Fruit fly (Drosophila melanogaster) whole organism, embryonic: ENCODE data around the gene CG11699.

Source experiments
- B-H2 ChIP-seq: fragments of 200-800 bp; sonication (Bioruptor generic); optimal IDR thresholded peaks from 2 replicates; lab custom pipeline; 2018; ENCODE audit warnings: missing biosample characterization, mild to moderate bottlenecking, missing genetic modification characterization
- Blimp-1 ChIP-seq: fragments of 200-800 bp; sonication (Bioruptor generic); optimal IDR thresholded peaks from 3 replicates; lab custom pipeline; 2018; ENCODE audit warnings: missing biosample characterization, missing genetic modification characterization, mild to moderate bottlenecking, moderate library complexity, missing genetic modification reagents
- CG10209 ChIP-seq: fragments of 200-800 bp; sonication (Bioruptor generic); optimal IDR thresholded peaks from 3 replicates; lab custom pipeline; 2017; ENCODE audit warnings: missing biosample characterization, mild to moderate bottlenecking, missing genetic modification characterization, missing genetic modification reagents
- CG11696 ChIP-seq: fragments of 200-800 bp; sonication (Bioruptor generic); IDR thresholded peaks from 2 replicates; pipeline ENCODE4 v1.3.6; 2022; ENCODE audit warnings: missing biosample characterization, missing genetic modification characterization
- CG14710 ChIP-seq: fragments of 200-800 bp; sonication (Bioruptor generic); optimal IDR thresholded peaks from 3 replicates; lab custom pipeline; 2019; ENCODE audit warnings: missing biosample characterization, mild to moderate bottlenecking, missing genetic modification characterization, moderate library complexity
- CG16863 ChIP-seq: fragments of 200-800 bp; sonication (Bioruptor generic); optimal IDR thresholded peaks from 3 replicates; lab custom pipeline; 2016; ENCODE audit warnings: missing biosample characterization, missing genetic modification characterization
- CG17912 ChIP-seq: fragments of 200-800 bp; sonication (Bioruptor generic); optimal IDR thresholded peaks from 2 replicates; lab custom pipeline; 2018; ENCODE audit warnings: missing biosample characterization, mild to moderate bottlenecking, missing genetic modification characterization
- CG18011 ChIP-seq: fragments of 200-800 bp; sonication (Bioruptor generic); optimal IDR thresholded peaks from 2 replicates; lab custom pipeline; 2017; ENCODE audit warnings: missing biosample characterization, missing genetic modification characterization, mild to moderate bottlenecking, moderate library complexity, missing genotype
- CG2120 ChIP-seq: fragments of 200-800 bp; sonication (Bioruptor generic); optimal IDR thresholded peaks from 3 replicates; lab custom pipeline; 2016; ENCODE audit warnings: missing biosample characterization, missing genetic modification characterization
- CG2875 ChIP-seq: fragments of 200-800 bp; sonication (Bioruptor generic); optimal IDR thresholded peaks from 2 replicates; lab custom pipeline; 2017; ENCODE audit warnings: missing biosample characterization, mild to moderate bottlenecking, missing genetic modification characterization, missing genetic modification reagents
- CG30020 ChIP-seq: fragments of 200-800 bp; optimal IDR thresholded peaks from 2 replicates; lab custom pipeline; 2019; ENCODE audit warnings: missing biosample characterization, mild to moderate bottlenecking, missing genetic modification characterization, moderate library complexity
- CG31365 ChIP-seq: fragments of 200-800 bp; sonication (Bioruptor generic); optimal IDR thresholded peaks from 2 replicates; lab custom pipeline; 2018; ENCODE audit warnings: missing biosample characterization, mild to moderate bottlenecking, missing genetic modification characterization
- CG4707 ChIP-seq: fragments of 200-800 bp; sonication (Bioruptor generic); optimal IDR thresholded peaks from 2 replicates; lab custom pipeline; 2018; ENCODE audit warnings: missing biosample characterization, mild to moderate bottlenecking, missing genetic modification characterization, moderate library complexity
- CG7786 ChIP-seq: fragments of 200-800 bp; sonication (Bioruptor generic); optimal IDR thresholded peaks from 2 replicates; lab custom pipeline; 2016; ENCODE audit warnings: missing biosample characterization, missing genetic modification characterization
- CG9817 ChIP-seq: fragments of 200-800 bp; sonication (Bioruptor generic); optimal IDR thresholded peaks from 2 replicates; lab custom pipeline; 2018; ENCODE audit warnings: missing biosample characterization, mild to moderate bottlenecking, missing genetic modification characterization, moderate library complexity
- CG9932 ChIP-seq: fragments of 200-800 bp; sonication (Bioruptor generic); IDR thresholded peaks from 2 replicates; pipeline ENCODE4 v1.3.6; 2022; ENCODE audit warnings: missing biosample characterization, missing genetic modification characterization
- CTCF ChIP-seq: fragments of 200-800 bp; sonication (Bioruptor generic); optimal IDR thresholded peaks from 2 replicates; lab custom pipeline; 2017; ENCODE audit warnings: missing biosample characterization, mild to moderate bottlenecking, missing genetic modification characterization, moderate library complexity
- CoRest ChIP-seq: fragments of 200-800 bp; sonication (Bioruptor generic); optimal IDR thresholded peaks from 3 replicates; lab custom pipeline; 2018; ENCODE audit warnings: missing biosample characterization, mild to moderate bottlenecking, missing genetic modification characterization, moderate library complexity
- D19B ChIP-seq: fragments of 200-800 bp; sonication (Bioruptor generic); optimal IDR thresholded peaks from 2 replicates; lab custom pipeline; 2017; ENCODE audit warnings: missing biosample characterization, mild to moderate bottlenecking, missing genetic modification characterization
- Dip3 ChIP-seq: fragments of 200-800 bp; sonication (Bioruptor generic); optimal IDR thresholded peaks from 3 replicates; lab custom pipeline; 2016; ENCODE audit warnings: missing biosample characterization, missing genetic modification characterization
- Fer1 ChIP-seq: fragments of 200-800 bp; sonication (Bioruptor generic); optimal IDR thresholded peaks from 2 replicates; lab custom pipeline; 2017; ENCODE audit warnings: missing biosample characterization, mild to moderate bottlenecking, missing genetic modification characterization
- HLHmδ ChIP-seq: fragments of 200-800 bp; sonication (Bioruptor generic); optimal IDR thresholded peaks from 2 replicates; lab custom pipeline; 2018; ENCODE audit warnings: missing biosample characterization, mild to moderate bottlenecking, missing genetic modification characterization, moderate library complexity
- Hmr ChIP-seq: fragments of 200-800 bp; sonication (Bioruptor generic); optimal IDR thresholded peaks from 3 replicates; lab custom pipeline; 2017; ENCODE audit warnings: mild to moderate bottlenecking, missing biosample characterization, missing genetic modification reagents, missing genetic modification characterization
- Hr3 ChIP-seq: fragments of 200-800 bp; sonication (Bioruptor generic); optimal IDR thresholded peaks from 3 replicates; lab custom pipeline; 2016; ENCODE audit warnings: missing biosample characterization, missing genetic modification characterization
- MTF-1 ChIP-seq: fragments of 200-800 bp; sonication (Bioruptor generic); optimal IDR thresholded peaks from 2 replicates; lab custom pipeline; 2018; ENCODE audit warnings: missing biosample characterization, mild to moderate bottlenecking, missing genetic modification characterization, borderline replicate concordance
- NC2β ChIP-seq: fragments of 200-800 bp; sonication (Bioruptor generic); optimal IDR thresholded peaks from 2 replicates; lab custom pipeline; 2016; ENCODE audit warnings: missing biosample characterization, missing genetic modification characterization
- Ptx1 ChIP-seq: fragments of 200-800 bp; sonication (Bioruptor generic); IDR thresholded peaks from 2 replicates; pipeline ENCODE4 v1.3.6; 2022; ENCODE audit warnings: missing biosample characterization, missing genetic modification characterization
- Trl ChIP-seq, 3 experiments: fragments of >200 bp in 2 of 3; fragments of 200-800 bp in 1 of 3; sonication (Bioruptor generic) in 1 of 3; optimal IDR thresholded peaks; 2 replicates in 1 of 3; 3 replicates in 2 of 3; lab custom pipeline; 2016 to 2017; ENCODE audit warnings: missing biosample characterization in 1 of 3, missing genetic modification characterization in 1 of 3
- YL-1 ChIP-seq: fragments of 200-800 bp; sonication (Bioruptor generic); optimal IDR thresholded peaks from 3 replicates; lab custom pipeline; 2017; ENCODE audit warnings: missing biosample characterization, mild to moderate bottlenecking, missing genetic modification characterization
- aop ChIP-seq: fragments of 200-800 bp; sonication (Bioruptor generic); IDR thresholded peaks from 2 replicates; pipeline ENCODE4 v1.3.6; 2022; ENCODE audit warnings: missing biosample characterization, missing genetic modification characterization
- chif ChIP-seq, 2 experiments: fragments of 200-800 bp; sonication (Bioruptor generic); optimal IDR thresholded peaks; 3 replicates each; lab custom pipeline; 2016; ENCODE audit warnings: missing biosample characterization in 2 of 2, missing genetic modification characterization in 2 of 2
- esg ChIP-seq: fragments of 200-800 bp; sonication (Bioruptor generic); conservative IDR thresholded peaks from 2 replicates; pipeline ENCODE4 v1.3.6; 2022; ENCODE audit warnings: missing biosample characterization, missing genetic modification characterization
- fd64A ChIP-seq: fragments of 200-800 bp; sonication (Bioruptor generic); optimal IDR thresholded peaks from 3 replicates; lab custom pipeline; 2018; ENCODE audit warnings: missing biosample characterization, mild to moderate bottlenecking, missing genetic modification characterization
- fd96Cb ChIP-seq: fragments of 200-800 bp; sonication (Bioruptor generic); optimal IDR thresholded peaks from 2 replicates; lab custom pipeline; 2018; ENCODE audit warnings: missing biosample characterization, mild to moderate bottlenecking, missing genetic modification characterization, moderate library complexity
- gem ChIP-seq: fragments of 200-800 bp; sonication (Bioruptor generic); optimal IDR thresholded peaks from 2 replicates; lab custom pipeline; 2019; ENCODE audit warnings: missing biosample characterization, mild to moderate bottlenecking, missing genetic modification characterization, moderate library complexity
- gfzf ChIP-seq: fragments of 200-800 bp; sonication (Bioruptor generic); optimal IDR thresholded peaks from 2 replicates; lab custom pipeline; 2016; ENCODE audit warnings: missing biosample characterization, mild to moderate bottlenecking, missing genetic modification characterization, moderate library complexity
- gt ChIP-seq: fragments of 200-800 bp; sonication (Bioruptor generic); IDR thresholded peaks from 2 replicates; pipeline ENCODE4 v1.3.6; 2022; ENCODE audit warnings: missing biosample characterization, missing genetic modification characterization
- her ChIP-seq: fragments of 200-800 bp; sonication (Bioruptor generic); optimal IDR thresholded peaks from 2 replicates; lab custom pipeline; 2016; ENCODE audit warnings: missing biosample characterization, missing genetic modification characterization
- kah ChIP-seq: fragments of 200-800 bp; sonication (Bioruptor generic); optimal IDR thresholded peaks from 2 replicates; lab custom pipeline; 2018; ENCODE audit warnings: missing biosample characterization, mild to moderate bottlenecking, missing genetic modification characterization
- lab ChIP-seq: fragments of 200-800 bp; sonication (Bioruptor generic); optimal IDR thresholded peaks from 3 replicates; lab custom pipeline; 2017; ENCODE audit warnings: missing biosample characterization, missing genetic modification characterization, mild to moderate bottlenecking, moderate library complexity, missing genetic modification reagents
- nom ChIP-seq: fragments of 200-800 bp; sonication (Bioruptor generic); optimal IDR thresholded peaks from 2 replicates; lab custom pipeline; 2017; ENCODE audit warnings: missing biosample characterization, missing genetic modification characterization, mild to moderate bottlenecking, moderate library complexity, missing genetic modification reagents
- oc ChIP-seq: fragments of 200-800 bp; sonication (Bioruptor generic); optimal IDR thresholded peaks from 2 replicates; lab custom pipeline; 2018; ENCODE audit warnings: missing biosample characterization, mild to moderate bottlenecking, missing genetic modification characterization, moderate library complexity
- pho ChIP-seq: fragments of 200-800 bp; sonication (Bioruptor generic); optimal IDR thresholded peaks from 2 replicates; lab custom pipeline; 2016; ENCODE audit warnings: missing biosample characterization, missing genetic modification characterization
- psq ChIP-seq: fragments of 200-800 bp; sonication (Bioruptor generic); optimal IDR thresholded peaks from 2 replicates; lab custom pipeline; 2017; ENCODE audit warnings: missing biosample characterization, missing genetic modification characterization
- seq ChIP-seq: fragments of 200-800 bp; sonication (Bioruptor generic); IDR thresholded peaks from 2 replicates; pipeline ENCODE4 v1.3.6; 2022; ENCODE audit warnings: missing biosample characterization, missing genetic modification characterization
- sqz ChIP-seq: fragments of 200-800 bp; sonication (Bioruptor generic); optimal IDR thresholded peaks from 3 replicates; lab custom pipeline; 2018; ENCODE audit warnings: missing biosample characterization, mild to moderate bottlenecking, missing genetic modification characterization
- ttk ChIP-seq: fragments of 200-800 bp; sonication (Bioruptor generic); IDR thresholded peaks from 2 replicates; pipeline ENCODE4 v2.1.2; 2022; ENCODE audit warnings: missing biosample characterization, missing genetic modification characterization
- tx ChIP-seq: fragments of 200-800 bp; sonication (Bioruptor generic); optimal IDR thresholded peaks from 2 replicates; lab custom pipeline; 2016; ENCODE audit warnings: missing biosample characterization, missing genetic modification characterization
- usp ChIP-seq: fragments of >200 bp; optimal IDR thresholded peaks from 2 replicates; lab custom pipeline; 2017; ENCODE audit warnings: missing biosample characterization, missing genetic modification characterization
- wor ChIP-seq: fragments of 200-800 bp; sonication (Bioruptor generic); IDR thresholded peaks from 2 replicates; pipeline ENCODE4 v1.3.6; 2022; ENCODE audit warnings: missing biosample characterization, missing genetic modification characterization
- yki ChIP-seq: fragments of >200 bp; optimal IDR thresholded peaks from 3 replicates; lab custom pipeline; 2018
- zfh2 ChIP-seq: fragments of 200-800 bp; sonication (Bioruptor generic); optimal IDR thresholded peaks from 2 replicates; lab custom pipeline; 2016; ENCODE audit warnings: missing biosample characterization, missing genetic modification characterization

CG11699 gene

DNA sequence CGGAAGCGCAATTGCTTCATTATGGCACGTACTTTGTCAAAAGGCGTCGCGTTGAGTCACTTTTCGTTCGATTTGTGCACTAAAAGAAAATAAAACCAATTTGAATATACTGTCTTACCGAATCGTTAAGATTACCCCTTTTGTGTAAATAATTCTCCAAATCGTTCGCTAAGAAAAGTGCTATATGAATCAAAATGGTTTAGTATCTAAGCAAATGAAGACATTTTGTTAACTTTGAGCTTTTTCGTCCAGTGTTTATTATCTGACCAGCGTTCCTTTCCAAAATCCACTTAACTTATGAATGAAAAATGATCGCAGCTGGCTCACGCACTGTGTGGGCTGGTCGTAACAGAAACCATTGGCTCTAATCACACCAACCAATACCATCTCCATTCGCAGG, 20.3 kb upstream of the CG11699 start (continued):
- TF ChIP-seq zfh2: no peak
- TF ChIP-seq wor (GFP tag; lab: Robert Waterston, UW): no peak
- TF ChIP-seq aop (GFP tag; lab: Robert Waterston, UW): no peak
- TF ChIP-seq CoRest (tag; lab: Kevin White, UChicago): peak; percentile 3
- TF ChIP-seq CG10209 (GFP tag; lab: Kevin White, UChicago): no peak
- no peak for TF ChIP-seq esg
- no peak for TF ChIP-seq Dip3 (GFP tag; lab: Kevin White, UChicago)
- TF ChIP-seq nom (GFP tag; lab: Kevin White, UChicago): no peak
- TF ChIP-seq gfzf (GFP tag; lab: Kevin White, UChicago): no peak
- TF ChIP-seq CG4707 (GFP tag; lab: Kevin White, UChicago): no peak
- TF ChIP-seq NC2β (GFP tag; lab: Kevin White, UChicago): no peak
- no peak for TF ChIP-seq kah (GFP tag; lab: Kevin White, UChicago)
- no peak for TF ChIP-seq chif (GFP tag; optimal IDR thresholded peaks at IDR 0.05; lab: Kevin White, UChicago)
- TF ChIP-seq CG2120: peak; percentile 66
- TF ChIP-seq fd96Cb (tag; lab: Kevin White, UChicago): peak; percentile 16
- TF ChIP-seq Trl (optimal IDR thresholded peaks at IDR 0.05; lab: Kevin White, UChicago): no peak
- no peak for TF ChIP-seq Trl (GFP tag; optimal IDR thresholded peaks at IDR 0.05; lab: Kevin White, UChicago)
- TF ChIP-seq CG30020: no peak
- peak; percentile 20 for TF ChIP-seq CG9817 (tag; lab: Kevin White, UChicago)
- TF ChIP-seq lab: peak; percentile 61
- peak; percentile 51; the same call in 1 of the 2 replicates for TF ChIP-seq CG11696 (GFP tag; lab: Robert Waterston, UW)
- TF ChIP-seq gt (GFP tag; lab: Robert Waterston, UW): no peak
- TF ChIP-seq CG31365 (tag; lab: Kevin White, UChicago): no peak
- peak; percentile 31; the same call in 1 of the 2 replicates for TF ChIP-seq CG9932
- peak; percentile 52 for TF ChIP-seq gem (tag; lab: Kevin White, UChicago)
- TF ChIP-seq seq (GFP tag; lab: Robert Waterston, UW): no peak
- TF ChIP-seq CG18011 (GFP tag; lab: Kevin White, UChicago): no peak
- TF ChIP-seq fd64A (GFP tag; lab: Kevin White, UChicago): no peak
- TF ChIP-seq HLHmδ (GFP tag; lab: Kevin White, UChicago): no peak
- TF ChIP-seq CG14710 (tag; lab: Kevin White, UChicago): no peak
- no peak for TF ChIP-seq CTCF (GFP tag; lab: Kevin White, UChicago)
- peak; percentile 15 for TF ChIP-seq Hmr (GFP tag; lab: Kevin White, UChicago)
- TF ChIP-seq Ptx1: 0 out of 2 replicates have a peak, but pooled peaks have one; percentile 34
- no peak for TF ChIP-seq D19B (GFP tag; lab: Kevin White, UChicago)
- TF ChIP-seq Fer1 (GFP tag; lab: Kevin White, UChicago): peak; percentile 25
- TF ChIP-seq Hr3 (GFP tag; lab: Kevin White, UChicago): no peak
- TF ChIP-seq tx (GFP tag; lab: Kevin White, UChicago): no peak
- peak; percentile 8 for TF ChIP-seq CG7786 (GFP tag; lab: Kevin White, UChicago)
- TF ChIP-seq psq: no peak
- TF ChIP-seq MTF-1 (GFP tag; lab: Kevin White, UChicago): no peak
- no peak for TF ChIP-seq ttk (GFP tag; lab: Robert Waterston, UW)
- no peak for TF ChIP-seq B-H2
- no peak for TF ChIP-seq pho
- TF ChIP-seq oc (tag; lab: Kevin White, UChicago): no peak
- TF ChIP-seq YL-1 (GFP tag; lab: Kevin White, UChicago): no peak
- peak; percentile 13 for TF ChIP-seq Blimp-1 (GFP tag; lab: Kevin White, UChicago)
- TF ChIP-seq CG16863 (GFP tag; lab: Kevin White, UChicago): no peak
- peak; percentile 26 for TF ChIP-seq her (GFP tag; lab: Kevin White, UChicago)
- TF ChIP-seq sqz (GFP tag; lab: Kevin White, UChicago): no peak
- no peak for TF ChIP-seq usp
- no peak for TF ChIP-seq yki
- TF ChIP-seq CG2875 (GFP tag; lab: Kevin White, UChicago): no peak
- TF ChIP-seq CG17912 (GFP tag; lab: Kevin White, UChicago): no peak
